Fruit fly (Drosophila melanogaster) whole organism, embryonic: Measurements from ENCODE around the gene DEF8.
A peak's percentile ranks its signal among the peaks of the same experiment; 100 is the strongest.

ENCODE experiments used
- Atf6 ChIP-seq: fragments of 200-800 bp; sonication (Bioruptor generic); IDR thresholded peaks from 2 replicates; pipeline ENCODE4 v1.3.6; 2022; ENCODE audit warnings: missing biosample characterization, missing genetic modification characterization
- CG10147 ChIP-seq: fragments of 200-800 bp; sonication (Bioruptor generic); optimal IDR thresholded peaks from 2 replicates; lab custom pipeline; 2019; ENCODE audit warnings: missing biosample characterization, mild to moderate bottlenecking, missing genetic modification characterization, moderate library complexity
- CG10654 ChIP-seq: fragments of 200-800 bp; sonication (Bioruptor generic); optimal IDR thresholded peaks from 2 replicates; lab custom pipeline; 2016; ENCODE audit warnings: missing biosample characterization, missing genetic modification characterization
- CG10979 ChIP-seq: fragments of 200-800 bp; sonication (Bioruptor generic); optimal IDR thresholded peaks from 2 replicates; lab custom pipeline; 2018; ENCODE audit warnings: missing biosample characterization, mild to moderate bottlenecking, missing genetic modification characterization, moderate library complexity
- CG11398 ChIP-seq: fragments of 200-800 bp; sonication (Bioruptor generic); optimal IDR thresholded peaks from 2 replicates; lab custom pipeline; 2016; ENCODE audit warnings: missing biosample characterization, missing genetic modification characterization
- CG13424 ChIP-seq: fragments of 200-800 bp; sonication (Bioruptor generic); optimal IDR thresholded peaks from 2 replicates; lab custom pipeline; 2019; ENCODE audit warnings: missing biosample characterization, mild to moderate bottlenecking, missing genetic modification characterization, moderate library complexity
- CG14965 ChIP-seq: fragments of 200-800 bp; sonication (Bioruptor generic); optimal IDR thresholded peaks from 2 replicates; lab custom pipeline; 2016; ENCODE audit warnings: missing biosample characterization, missing genetic modification characterization, borderline replicate concordance
- CG15011 ChIP-seq: fragments of 200-800 bp; sonication (Bioruptor generic); optimal IDR thresholded peaks from 3 replicates; lab custom pipeline; 2018; ENCODE audit warnings: missing biosample characterization, mild to moderate bottlenecking, missing genetic modification characterization
- CG16779 ChIP-seq: fragments of 200-800 bp; sonication (Bioruptor generic); IDR thresholded peaks from 2 replicates; pipeline ENCODE4 v1.3.6; 2022; ENCODE audit warnings: missing biosample characterization, missing genetic modification characterization
- CG17359 ChIP-seq: fragments of 200-800 bp; sonication (Bioruptor generic); optimal IDR thresholded peaks from 3 replicates; lab custom pipeline; 2018; ENCODE audit warnings: missing biosample characterization, mild to moderate bottlenecking, missing genetic modification characterization, moderate library complexity
- CG18599 ChIP-seq: fragments of 200-800 bp; sonication (Bioruptor generic); optimal IDR thresholded peaks from 3 replicates; lab custom pipeline; 2017; ENCODE audit warnings: missing biosample characterization, missing genetic modification characterization, mild to moderate bottlenecking, moderate library complexity, missing genetic modification reagents
- CG2120 ChIP-seq: fragments of 200-800 bp; sonication (Bioruptor generic); optimal IDR thresholded peaks from 3 replicates; lab custom pipeline; 2016; ENCODE audit warnings: missing biosample characterization, missing genetic modification characterization
- CG33557 ChIP-seq: fragments of 200-800 bp; sonication (Bioruptor generic); optimal IDR thresholded peaks from 2 replicates; lab custom pipeline; 2019; ENCODE audit warnings: missing biosample characterization, mild to moderate bottlenecking, missing genetic modification characterization, moderate library complexity
- CG4404 ChIP-seq: fragments of 200-800 bp; sonication (Bioruptor generic); IDR thresholded peaks from 2 replicates; pipeline ENCODE4 v1.3.6; 2022; ENCODE audit warnings: missing biosample characterization, missing genetic modification characterization
- CG6175 ChIP-seq: fragments of 200-800 bp; sonication (Bioruptor generic); IDR thresholded peaks from 3 replicates; pipeline ENCODE4 v1.3.6; 2022; ENCODE audit warnings: missing biosample characterization, missing genetic modification characterization
- CG6689 ChIP-seq: fragments of 200-800 bp; sonication (Bioruptor generic); IDR thresholded peaks from 2 replicates; pipeline ENCODE4 v1.3.6; 2022; ENCODE audit warnings: missing biosample characterization, missing genetic modification characterization
- CG9817 ChIP-seq: fragments of 200-800 bp; sonication (Bioruptor generic); optimal IDR thresholded peaks from 2 replicates; lab custom pipeline; 2018; ENCODE audit warnings: missing biosample characterization, mild to moderate bottlenecking, missing genetic modification characterization, moderate library complexity
- Dbx ChIP-seq: fragments of 200-800 bp; sonication (Bioruptor generic); IDR thresholded peaks from 3 replicates; pipeline ENCODE4 v1.3.6; 2022; ENCODE audit warnings: missing biosample characterization, missing genetic modification characterization
- Dek ChIP-seq: fragments of 200-800 bp; sonication (Bioruptor generic); optimal IDR thresholded peaks from 3 replicates; lab custom pipeline; 2019; ENCODE audit warnings: missing biosample characterization, mild to moderate bottlenecking, missing genetic modification characterization, moderate library complexity
- HLH3B ChIP-seq: fragments of 200-800 bp; sonication (Bioruptor generic); IDR thresholded peaks from 2 replicates; pipeline ENCODE4 v1.3.6; 2022; ENCODE audit warnings: missing biosample characterization, missing genetic modification characterization
- HLH54F ChIP-seq: fragments of 200-800 bp; sonication (Bioruptor generic); optimal IDR thresholded peaks from 3 replicates; lab custom pipeline; 2016; ENCODE audit warnings: missing biosample characterization, missing genetic modification characterization
- Hand ChIP-seq: fragments of 200-800 bp; sonication (Bioruptor generic); optimal IDR thresholded peaks from 2 replicates; lab custom pipeline; 2017; ENCODE audit warnings: mild to moderate bottlenecking, missing biosample characterization, missing genetic modification reagents, missing genetic modification characterization
- Hr3 ChIP-seq: fragments of 200-800 bp; sonication (Bioruptor generic); optimal IDR thresholded peaks from 3 replicates; lab custom pipeline; 2016; ENCODE audit warnings: missing biosample characterization, missing genetic modification characterization
- Nf-YB ChIP-seq: fragments of 200-800 bp; sonication (Bioruptor generic); optimal IDR thresholded peaks from 3 replicates; lab custom pipeline; 2019; ENCODE audit warnings: missing biosample characterization, mild to moderate bottlenecking, missing genetic modification characterization, moderate library complexity
- Oaz ChIP-seq: fragments of 200-800 bp; sonication (Bioruptor generic); IDR thresholded peaks from 2 replicates; pipeline ENCODE4 v1.3.6; 2022; ENCODE audit warnings: missing biosample characterization, missing genetic modification characterization
- Trl ChIP-seq, 3 experiments: fragments of >200 bp in 2 of 3; fragments of 200-800 bp in 1 of 3; sonication (Bioruptor generic) in 1 of 3; optimal IDR thresholded peaks; 2 replicates in 1 of 3; 3 replicates in 2 of 3; lab custom pipeline; 2016 to 2017; ENCODE audit warnings: missing biosample characterization in 1 of 3, missing genetic modification characterization in 1 of 3
- bab2 ChIP-seq: fragments of 200-800 bp; sonication (Bioruptor generic); optimal IDR thresholded peaks from 2 replicates; lab custom pipeline; 2016; ENCODE audit warnings: missing biosample characterization, missing genetic modification characterization
- chinmo ChIP-seq: fragments of 200-800 bp; sonication (Bioruptor generic); IDR thresholded peaks from 4 replicates; pipeline ENCODE4 v1.3.6; 2022; ENCODE audit warnings: missing biosample characterization, missing genetic modification characterization; ENCODE audit not compliant: partially characterized antibody
- crp ChIP-seq, 2 experiments: fragments of 200-800 bp; sonication (Bioruptor generic); optimal IDR thresholded peaks; 2 replicates in 1 of 2; 3 replicates in 1 of 2; lab custom pipeline; 2017; ENCODE audit warnings: missing biosample characterization in 2 of 2, missing genetic modification characterization in 2 of 2, mild to moderate bottlenecking in 1 of 2, moderate library complexity in 1 of 2
- dan ChIP-seq: fragments of 200-800 bp; sonication (Bioruptor generic); IDR thresholded peaks from 2 replicates; pipeline ENCODE4 v1.3.6; 2022; ENCODE audit warnings: missing biosample characterization, missing genetic modification characterization
- ewg ChIP-seq: fragments of 200-800 bp; sonication (Bioruptor generic); optimal IDR thresholded peaks from 3 replicates; lab custom pipeline; 2017; ENCODE audit warnings: mild to moderate bottlenecking, missing biosample characterization, missing genetic modification reagents, missing genetic modification characterization
- knrl ChIP-seq: fragments of 200-800 bp; sonication (Bioruptor generic); IDR thresholded peaks from 3 replicates; pipeline ENCODE4 v1.3.6; 2022; ENCODE audit warnings: missing biosample characterization, missing genetic modification characterization; ENCODE audit not compliant: partially characterized antibody
- lab ChIP-seq: fragments of 200-800 bp; sonication (Bioruptor generic); optimal IDR thresholded peaks from 3 replicates; lab custom pipeline; 2017; ENCODE audit warnings: missing biosample characterization, missing genetic modification characterization, mild to moderate bottlenecking, moderate library complexity, missing genetic modification reagents
- lola ChIP-seq, 3 experiments: fragments of >200 bp in 2 of 3; fragments of 200-800 bp in 1 of 3; sonication (Bioruptor generic) in 1 of 3; optimal IDR thresholded peaks; 2 replicates each; lab custom pipeline; 2017 to 2019; ENCODE audit warnings: missing biosample characterization in 3 of 3, missing genetic modification characterization in 3 of 3, mild to moderate bottlenecking in 1 of 3, moderate library complexity in 1 of 3
- oc ChIP-seq: fragments of 200-800 bp; sonication (Bioruptor generic); optimal IDR thresholded peaks from 2 replicates; lab custom pipeline; 2018; ENCODE audit warnings: missing biosample characterization, mild to moderate bottlenecking, missing genetic modification characterization, moderate library complexity
- otp ChIP-seq: fragments of 200-800 bp; sonication (Bioruptor generic); IDR thresholded peaks from 3 replicates; pipeline ENCODE4, ENCODE4 v1.3.6; 2022; ENCODE audit warnings: missing biosample characterization, missing genetic modification characterization
- phol ChIP-seq: fragments of 200-800 bp; sonication (Bioruptor generic); optimal IDR thresholded peaks from 3 replicates; lab custom pipeline; 2018; ENCODE audit warnings: missing biosample characterization, mild to moderate bottlenecking, missing genetic modification characterization, moderate library complexity
- ro ChIP-seq: fragments of 200-800 bp; sonication (Bioruptor generic); IDR thresholded peaks from 2 replicates; pipeline ENCODE4 v1.3.6; 2022; ENCODE audit warnings: missing biosample characterization, missing genetic modification characterization
- scrt ChIP-seq: fragments of 200-800 bp; sonication (Bioruptor generic); optimal IDR thresholded peaks from 2 replicates; lab custom pipeline; 2018; ENCODE audit warnings: missing biosample characterization, mild to moderate bottlenecking, missing genetic modification characterization, moderate library complexity
- sd ChIP-seq: fragments of 200-800 bp; sonication (Bioruptor generic); optimal IDR thresholded peaks from 3 replicates; lab custom pipeline; 2018; ENCODE audit warnings: missing biosample characterization, mild to moderate bottlenecking, missing genetic modification characterization, moderate library complexity
- sens ChIP-seq: fragments of 200-800 bp; sonication (Bioruptor generic); peaks from one replicate; lab custom pipeline; 2016; ENCODE audit warnings: missing biosample characterization, missing genetic modification characterization
- sisA ChIP-seq: fragments of 200-800 bp; sonication (Bioruptor generic); IDR thresholded peaks from 2 replicates; pipeline ENCODE4 v1.3.6; 2022; ENCODE audit warnings: missing biosample characterization, missing genetic modification characterization
- sug ChIP-seq: fragments of 200-800 bp; optimal IDR thresholded peaks from 2 replicates; lab custom pipeline; 2019; ENCODE audit warnings: missing biosample characterization, mild to moderate bottlenecking, missing genetic modification characterization, moderate library complexity
- tgo ChIP-seq: fragments of 200-800 bp; sonication (Bioruptor generic); IDR thresholded peaks from 3 replicates; pipeline ENCODE4 v1.3.6; 2022; ENCODE audit warnings: missing biosample characterization, missing genetic modification characterization
- tin ChIP-seq: fragments of 200-800 bp; sonication (Bioruptor generic); optimal IDR thresholded peaks from 3 replicates; lab custom pipeline; 2016; ENCODE audit warnings: missing biosample characterization, missing genetic modification characterization
- tna ChIP-seq: fragments of 200-800 bp; sonication (Bioruptor generic); IDR thresholded peaks from 2 replicates; pipeline ENCODE4 v1.3.6; 2022; ENCODE audit warnings: missing biosample characterization, missing genetic modification characterization; ENCODE audit not compliant: partially characterized antibody
- twi ChIP-seq: fragments of 200-800 bp; optimal IDR thresholded peaks from 2 replicates; lab custom pipeline; 2019; ENCODE audit warnings: missing biosample characterization, mild to moderate bottlenecking, missing genetic modification characterization, moderate library complexity

Gene DEF8

dm6 chr3L:12090898-12091685, 40.9 kb upstream of the DEF8 start (continued):
- peak; percentile 4; the same call in 1 of the 3 replicates for TF ChIP-seq otp
- no peak for TF ChIP-seq crp (GFP tag; optimal IDR thresholded peaks at IDR 0.05; lab: Kevin White, UChicago)
- TF ChIP-seq ewg (GFP tag; lab: Kevin White, UChicago) = peak; percentile 13
- no peak for TF ChIP-seq ro (GFP tag; lab: Robert Waterston, UW)
- no peak for TF ChIP-seq dan (GFP tag; lab: Robert Waterston, UW)
- peak; percentile 74 for TF ChIP-seq CG13424 (tag; lab: Kevin White, UChicago)
- TF ChIP-seq CG10147 (GFP tag; lab: Kevin White, UChicago) = peak; percentile 34
- peak; percentile 55; the same call in 1 of the 3 replicates for TF ChIP-seq Dbx
- TF ChIP-seq CG10654 = peak; percentile 35
- TF ChIP-seq Dek = peak; percentile 58
- peak; percentile 52; the same call in 1 of the 2 replicates for TF ChIP-seq CG6689 (GFP tag; lab: Robert Waterston, UW)
- TF ChIP-seq knrl = no peak
- no peak for TF ChIP-seq CG6175 (GFP tag; lab: Robert Waterston, UW)
- TF ChIP-seq lab (GFP tag; lab: Kevin White, UChicago) = peak; percentile 76
- TF ChIP-seq Atf6 = peak; percentile 76; the same call in 1 of the 2 replicates
- TF ChIP-seq tin (GFP tag; lab: Kevin White, UChicago) = no peak
- TF ChIP-seq CG9817 (tag; lab: Kevin White, UChicago) = peak; percentile 72
- TF ChIP-seq lola (GFP tag; optimal IDR thresholded peaks at IDR 0.05; lab: Kevin White, UChicago) = no peak
- TF ChIP-seq tna (GFP tag; lab: Robert Waterston, UW) = no peak
- TF ChIP-seq oc (tag; lab: Kevin White, UChicago) = no peak
- peak; percentile 15 for TF ChIP-seq CG11398
- TF ChIP-seq sens = peak; percentile 75
- peak; percentile 20 for TF ChIP-seq sd (tag; lab: Kevin White, UChicago)
- peak; percentile 43 for TF ChIP-seq Hand
- no peak for TF ChIP-seq Trl (optimal IDR thresholded peaks at IDR 0.05; lab: Kevin White, UChicago)
- peak; percentile 45 for TF ChIP-seq Trl (GFP tag; optimal IDR thresholded peaks at IDR 0.05; lab: Kevin White, UChicago)
- TF ChIP-seq Nf-YB (GFP tag; lab: Kevin White, UChicago) = peak; percentile 24
- peak; percentile 71 for TF ChIP-seq CG18599 (GFP tag; lab: Kevin White, UChicago)
- no peak for TF ChIP-seq HLH54F (GFP tag; lab: Kevin White, UChicago)
- TF ChIP-seq twi (tag; lab: Kevin White, UChicago) = peak; percentile 23
- TF ChIP-seq phol (tag; lab: Kevin White, UChicago) = peak; percentile 53
- TF ChIP-seq CG33557 (GFP tag; lab: Kevin White, UChicago) = no peak
- TF ChIP-seq CG15011 = peak; percentile 39
- TF ChIP-seq HLH3B (GFP tag; lab: Robert Waterston, UW) = no peak
- peak; percentile 21; the same call in 1 of the 2 replicates for TF ChIP-seq CG16779 (GFP tag; lab: Robert Waterston, UW)
- TF ChIP-seq chinmo = peak; percentile 78; the same call in 1 of the 4 replicates
- peak; percentile 50 for TF ChIP-seq CG17359
- TF ChIP-seq CG14965 (GFP tag; lab: Kevin White, UChicago) = no peak
- TF ChIP-seq CG10979 (tag; lab: Kevin White, UChicago) = peak; percentile 15
- TF ChIP-seq CG2120 (GFP tag; lab: Kevin White, UChicago) = peak; percentile 77
- peak; percentile 67; the same call in 1 of the 2 replicates for TF ChIP-seq sisA
- TF ChIP-seq Oaz = peak; percentile 51; the same call in 1 of the 2 replicates
- TF ChIP-seq CG4404 (GFP tag; lab: Robert Waterston, UW) = 0 out of 2 replicates have a peak, but pooled peaks have one; percentile 55
- peak; percentile 43 for TF ChIP-seq bab2 (GFP tag; lab: Kevin White, UChicago)
- TF ChIP-seq Hr3 = peak; percentile 45
- peak; percentile 51 for TF ChIP-seq scrt
- peak; percentile 81; the same call in 2 of the 3 replicates for TF ChIP-seq tgo (GFP tag; lab: Robert Waterston, UW)
- TF ChIP-seq sug (tag; lab: Kevin White, UChicago) = peak; percentile 74
